Worm (Caenorhabditis elegans) whole organism, mixed stage, embryonic: ENCODE measurements around the gene F46B3.16.

Source experiments
- bed-3 ChIP-seq: fragments of 200-800 bp; sonication (Bioruptor generic); optimal IDR thresholded peaks from 3 replicates; lab custom pipeline; 2018; ENCODE audit warnings: mild to moderate bottlenecking, missing genetic modification characterization, moderate library complexity, missing compliant biosample characterization
- blmp-1 ChIP-seq: fragments of 150-350 bp; optimal IDR thresholded peaks from 2 replicates; lab custom pipeline; 2014; ENCODE audit warnings: missing biosample characterization, missing genetic modification characterization
- ceh-39 ChIP-seq: fragments of 150-350 bp; optimal IDR thresholded peaks from 2 replicates; lab custom pipeline; 2014; ENCODE audit warnings: missing biosample characterization, missing genetic modification characterization
- ceh-43 ChIP-seq: fragments of 200-800 bp; sonication (Bioruptor generic); optimal IDR thresholded peaks from 2 replicates; lab custom pipeline; 2018; ENCODE audit warnings: mild to moderate bottlenecking, missing genetic modification characterization, moderate library complexity, missing compliant biosample characterization
- ceh-83 ChIP-seq: fragments of 200-800 bp; sonication (Bioruptor generic); optimal IDR thresholded peaks from 2 replicates; lab custom pipeline; 2018; ENCODE audit warnings: mild to moderate bottlenecking, missing genetic modification characterization, missing compliant biosample characterization
- ces-1 ChIP-seq: fragments of 150-350 bp; optimal IDR thresholded peaks from 2 replicates; lab custom pipeline; 2014; ENCODE audit warnings: missing biosample characterization, missing genetic modification reagents, missing genetic modification characterization
- cnd-1 ChIP-seq: fragments of 200-800 bp; sonication (Bioruptor generic); optimal IDR thresholded peaks from 2 replicates; lab custom pipeline; 2018; ENCODE audit warnings: mild to moderate bottlenecking, missing genetic modification characterization, missing compliant biosample characterization
- drap-1 ChIP-seq: fragments of 200-800 bp; sonication (Bioruptor generic); optimal IDR thresholded peaks from 3 replicates; lab custom pipeline; 2018; ENCODE audit warnings: mild to moderate bottlenecking, missing genetic modification characterization, missing compliant biosample characterization
- elt-1 ChIP-seq: sonication (generic microtip); optimal IDR thresholded peaks from 2 replicates; lab custom pipeline; 2017; ENCODE audit warnings: missing genetic modification characterization, mild to moderate bottlenecking, missing compliant biosample characterization, antibody characterized with exemption, moderate library complexity, borderline replicate concordance; ENCODE audit not compliant: insufficient read depth
- elt-3 ChIP-seq: fragments of 150-350 bp; optimal IDR thresholded peaks from 2 replicates; lab custom pipeline; 2014; ENCODE audit warnings: missing biosample characterization, missing genetic modification characterization
- flh-1 ChIP-seq: fragments of 200-800 bp; sonication (Bioruptor generic); optimal IDR thresholded peaks from 2 replicates; lab custom pipeline; 2018; ENCODE audit warnings: mild to moderate bottlenecking, missing genetic modification characterization, moderate library complexity, missing compliant biosample characterization
- hlh-1 ChIP-seq: fragments of 150-350 bp; optimal IDR thresholded peaks from 2 replicates; lab custom pipeline; 2014; ENCODE audit warnings: missing biosample characterization, missing genetic modification reagents, missing genetic modification characterization
- lin-13 ChIP-seq: fragments of 150-350 bp; optimal IDR thresholded peaks from 2 replicates; lab custom pipeline; 2014; ENCODE audit warnings: missing biosample characterization, missing genetic modification characterization
- lin-32 ChIP-seq: fragments of 200-800 bp; sonication (Bioruptor generic); optimal IDR thresholded peaks from 2 replicates; lab custom pipeline; 2018; ENCODE audit warnings: mild to moderate bottlenecking, missing genetic modification characterization, missing compliant biosample characterization
- lsy-2 ChIP-seq: fragments of 150-350 bp; optimal IDR thresholded peaks from 2 replicates; lab custom pipeline; 2014; ENCODE audit warnings: missing biosample characterization, missing genetic modification characterization
- mab-5 ChIP-seq: fragments of 150-350 bp; optimal IDR thresholded peaks from 2 replicates; lab custom pipeline; 2014; ENCODE audit warnings: missing biosample characterization, missing genetic modification characterization
- mep-1 ChIP-seq: fragments of 150-350 bp; optimal IDR thresholded peaks from 2 replicates; lab custom pipeline; 2017; ENCODE audit warnings: missing biosample characterization, missing genetic modification reagents, missing genetic modification characterization, inconsistent platforms
- mls-2 ChIP-seq: sonication (generic microtip); optimal IDR thresholded peaks from 2 replicates; lab custom pipeline; 2016; ENCODE audit warnings: mild to moderate bottlenecking, missing genetic modification characterization, moderate library complexity, missing compliant biosample characterization
- nhr-12 ChIP-seq: fragments of 150-350 bp; optimal IDR thresholded peaks from 2 replicates; lab custom pipeline; 2014; ENCODE audit warnings: missing biosample characterization, missing genetic modification characterization
- nhr-2 ChIP-seq: fragments of 150-350 bp; optimal IDR thresholded peaks from 2 replicates; lab custom pipeline; 2014; ENCODE audit warnings: missing biosample characterization, missing genetic modification characterization
- nhr-237 ChIP-seq: fragments of 150-350 bp; optimal IDR thresholded peaks from 2 replicates; lab custom pipeline; 2014; ENCODE audit warnings: missing biosample characterization, missing genetic modification characterization
- nhr-28 ChIP-seq: fragments of 150-350 bp; optimal IDR thresholded peaks from 2 replicates; lab custom pipeline; 2014; ENCODE audit warnings: missing biosample characterization, missing genetic modification characterization
- sem-2 ChIP-seq: fragments of 200-800 bp; sonication (Bioruptor generic); optimal IDR thresholded peaks from 2 replicates; lab custom pipeline; 2018; ENCODE audit warnings: mild to moderate bottlenecking, missing genetic modification characterization, missing compliant biosample characterization
- sptf-1 ChIP-seq: sonication (generic microtip); optimal IDR thresholded peaks from 2 replicates; lab custom pipeline; 2017; ENCODE audit warnings: mild to moderate bottlenecking, missing genetic modification characterization, moderate library complexity, missing compliant biosample characterization
- tbx-8 ChIP-seq: fragments of 200-800 bp; sonication (Bioruptor generic); optimal IDR thresholded peaks from 2 replicates; lab custom pipeline; 2018; ENCODE audit warnings: mild to moderate bottlenecking, missing genetic modification characterization, moderate library complexity, missing compliant biosample characterization
- unc-120 ChIP-seq: sonication (generic microtip); optimal IDR thresholded peaks from 2 replicates; lab custom pipeline; 2017; ENCODE audit warnings: missing genetic modification characterization, missing compliant biosample characterization; ENCODE audit not compliant: poor library complexity, severe bottlenecking
- unc-39 ChIP-seq: fragments of 150-350 bp; optimal IDR thresholded peaks from 2 replicates; lab custom pipeline; 2014; ENCODE audit warnings: missing biosample characterization, missing genetic modification characterization
- unc-62 ChIP-seq: fragments of 150-350 bp; optimal IDR thresholded peaks from 2 replicates; lab custom pipeline; 2014; ENCODE audit warnings: missing biosample characterization, missing genetic modification reagents, missing genetic modification characterization
- zip-8 ChIP-seq: fragments of 150-350 bp; optimal IDR thresholded peaks from 2 replicates; lab custom pipeline; 2014; ENCODE audit warnings: missing biosample characterization, missing genetic modification characterization
- ztf-11 ChIP-seq: fragments of 150-350 bp; optimal IDR thresholded peaks from 2 replicates; lab custom pipeline; 2014; ENCODE audit warnings: missing biosample characterization, missing genetic modification characterization

The F46B3.16 gene

ce11 chrV:20680189-20680588 lies 45.8 kb downstream of the F46B3.16 start:
- no peak for TF ChIP-seq unc-62 (GFP tag; lab: Kevin White, UChicago)
- no peak for TF ChIP-seq lin-32 (GFP tag; lab: Kevin White, UChicago)
- no peak for TF ChIP-seq tbx-8
- no peak for TF ChIP-seq lsy-2
- no peak for TF ChIP-seq blmp-1 (tag; lab: Kevin White, UChicago)
- no peak for TF ChIP-seq ces-1 (GFP tag; lab: Kevin White, UChicago)
- no peak for TF ChIP-seq ceh-83 (GFP tag; lab: Kevin White, UChicago)
- TF ChIP-seq cnd-1 (tag; lab: Kevin White, UChicago): no peak
- TF ChIP-seq mls-2: no peak
- TF ChIP-seq lin-13 (tag; lab: Kevin White, UChicago): no peak
- no peak for TF ChIP-seq nhr-2 (tag; lab: Kevin White, UChicago)
- TF ChIP-seq elt-3 (tag; lab: Kevin White, UChicago): no peak
- no peak for TF ChIP-seq sptf-1 (tag; lab: Kevin White, UChicago)
- TF ChIP-seq zip-8: no peak
- no peak for TF ChIP-seq unc-120
- TF ChIP-seq nhr-237 (tag; lab: Kevin White, UChicago): no peak
- no peak for TF ChIP-seq hlh-1 (tag; lab: Kevin White, UChicago)

DNA sequence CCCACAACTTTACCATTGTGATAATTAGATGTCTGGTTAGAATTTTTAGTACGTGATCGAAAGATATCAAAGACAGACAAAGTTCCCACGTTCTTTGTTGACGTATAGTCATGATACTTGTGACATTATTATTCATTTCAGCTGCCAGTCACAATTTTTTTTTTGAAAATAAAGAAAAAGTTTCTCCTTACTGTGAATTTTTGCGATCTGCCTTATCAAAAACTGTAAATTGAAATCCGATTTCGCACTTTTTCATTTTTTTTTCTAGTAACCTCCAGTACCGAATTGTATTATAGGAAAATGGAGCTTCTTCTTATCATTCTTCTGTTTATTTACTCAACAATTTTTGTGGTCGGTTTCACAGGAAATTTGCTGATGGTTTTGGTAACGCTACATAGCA lies 46.7 kb downstream of the F46B3.16 start, which contains the start of gene srsx-35:
srsx-35 (plus strand) TSS at position 301 of the 400 bp plus-strand sequence.
- TF ChIP-seq bed-3 (GFP tag; lab: Kevin White, UChicago) (no peak), sem-2 (no peak), mab-5 (tag; lab: Kevin White, UChicago) (no peak), nhr-12 (tag; lab: Kevin White, UChicago) (no peak), elt-3 (tag; lab: Kevin White, UChicago) (no peak), flh-1 (GFP tag; lab: Kevin White, UChicago) (no peak), lsy-2 (no peak), mls-2 (no peak)

- TF ChIP-seq unc-39 (tag; lab: Kevin White, UChicago) (no peak), unc-120 (no peak), ceh-43 (GFP tag; lab: Kevin White, UChicago) (no peak), bed-3 (GFP tag; lab: Kevin White, UChicago) (no peak), ztf-11 (tag; lab: Kevin White, UChicago) (no peak), nhr-2 (tag; lab: Kevin White, UChicago) (no peak), lsy-2 (no peak), drap-1 (GFP tag; lab: Kevin White, UChicago) (no peak), mep-1 (tag; lab: Kevin White, UChicago) (no peak), lin-13 (tag; lab: Kevin White, UChicago) (no peak), elt-3 (tag; lab: Kevin White, UChicago) (no peak), blmp-1 (tag; lab: Kevin White, UChicago) (no peak), zip-8 (no peak), nhr-12 (tag; lab: Kevin White, UChicago) (no peak), unc-62 (GFP tag; lab: Kevin White, UChicago) (no peak), cnd-1 (tag; lab: Kevin White, UChicago) (no peak), ceh-39 (tag; lab: Kevin White, UChicago) (no peak), nhr-28 (tag; lab: Kevin White, UChicago) (no peak)
These were observed 47.4 kb downstream of the F46B3.16 start for ce11 chrV:20681824-20682223.

DNA sequence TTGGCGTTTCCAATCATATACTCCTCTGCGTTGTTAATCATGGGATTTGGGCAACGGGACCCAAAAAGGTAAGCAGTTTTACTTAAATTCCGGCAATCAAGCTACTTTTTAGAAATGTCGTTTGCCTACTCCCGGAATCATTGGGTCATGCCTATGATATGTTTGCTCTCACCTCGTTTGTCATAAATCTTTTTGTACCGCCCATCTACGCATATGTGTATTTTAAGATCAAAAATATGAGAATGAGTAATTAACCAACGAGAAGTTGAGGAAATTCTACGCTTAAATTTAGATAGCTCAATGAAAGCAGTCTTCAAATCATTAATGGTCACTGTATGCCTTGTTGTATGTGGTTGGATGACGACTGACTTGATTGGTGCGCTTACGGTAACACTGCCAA lies 47.9 kb downstream of the F46B3.16 start:
- TF ChIP-seq lsy-2 (no peak), elt-1 (tag; lab: Kevin White, UChicago) (no peak), nhr-237 (tag; lab: Kevin White, UChicago) (no peak), drap-1 (GFP tag; lab: Kevin White, UChicago) (no peak), bed-3 (GFP tag; lab: Kevin White, UChicago) (no peak), tbx-8 (no peak), hlh-1 (tag; lab: Kevin White, UChicago) (no peak), mab-5 (tag; lab: Kevin White, UChicago) (no peak), sptf-1 (tag; lab: Kevin White, UChicago) (no peak)
